Fruit fly (Drosophila melanogaster) whole organism, embryonic: ENCODE data around the gene CG6972.

Experiments
- Abd-B ChIP-seq: fragments of 200-800 bp; sonication (Bioruptor generic); optimal IDR thresholded peaks from 2 replicates; lab custom pipeline; 2018; ENCODE audit warnings: missing biosample characterization, mild to moderate bottlenecking, missing genetic modification characterization, moderate library complexity
- Adf1 ChIP-seq: fragments of 200-800 bp; sonication (Bioruptor generic); IDR thresholded peaks from 2 replicates; pipeline ENCODE4 v1.3.6; 2022; ENCODE audit warnings: missing biosample characterization, missing genetic modification characterization
- CG10209 ChIP-seq: fragments of 200-800 bp; sonication (Bioruptor generic); optimal IDR thresholded peaks from 3 replicates; lab custom pipeline; 2017; ENCODE audit warnings: missing biosample characterization, mild to moderate bottlenecking, missing genetic modification characterization, missing genetic modification reagents
- CG1024 ChIP-seq: fragments of 200-800 bp; sonication (Bioruptor generic); IDR thresholded peaks from 2 replicates; pipeline ENCODE4 v1.3.6; 2022; ENCODE audit warnings: missing biosample characterization, missing genetic modification characterization
- CG10431 ChIP-seq: fragments of 200-800 bp; sonication (Bioruptor generic); optimal IDR thresholded peaks from 3 replicates; lab custom pipeline; 2018; ENCODE audit warnings: missing biosample characterization, mild to moderate bottlenecking, missing genetic modification characterization
- CG13287 ChIP-seq: fragments of 200-800 bp; sonication (Bioruptor generic); IDR thresholded peaks from 2 replicates; pipeline ENCODE4 v1.3.6; 2022; ENCODE audit warnings: missing biosample characterization, missing genetic modification characterization; ENCODE audit not compliant: partially characterized antibody
- CG14441 ChIP-seq: fragments of 200-800 bp; sonication (Bioruptor generic); IDR thresholded peaks from 2 replicates; pipeline ENCODE4 v1.3.6; 2022; ENCODE audit warnings: missing biosample characterization, missing genetic modification characterization
- CG14965 ChIP-seq: fragments of 200-800 bp; sonication (Bioruptor generic); optimal IDR thresholded peaks from 2 replicates; lab custom pipeline; 2016; ENCODE audit warnings: missing biosample characterization, missing genetic modification characterization, borderline replicate concordance
- CG16863 ChIP-seq: fragments of 200-800 bp; sonication (Bioruptor generic); optimal IDR thresholded peaks from 3 replicates; lab custom pipeline; 2016; ENCODE audit warnings: missing biosample characterization, missing genetic modification characterization
- CG18476 ChIP-seq: fragments of 200-800 bp; sonication (Bioruptor generic); optimal IDR thresholded peaks from 2 replicates; lab custom pipeline; 2016; ENCODE audit warnings: missing biosample characterization, mild to moderate bottlenecking, missing genetic modification characterization
- CG2875 ChIP-seq: fragments of 200-800 bp; sonication (Bioruptor generic); optimal IDR thresholded peaks from 2 replicates; lab custom pipeline; 2017; ENCODE audit warnings: missing biosample characterization, mild to moderate bottlenecking, missing genetic modification characterization, missing genetic modification reagents
- CG33557 ChIP-seq: fragments of 200-800 bp; sonication (Bioruptor generic); optimal IDR thresholded peaks from 2 replicates; lab custom pipeline; 2019; ENCODE audit warnings: missing biosample characterization, mild to moderate bottlenecking, missing genetic modification characterization, moderate library complexity
- CG3995 ChIP-seq: fragments of 200-800 bp; sonication (Bioruptor generic); optimal IDR thresholded peaks from 3 replicates; lab custom pipeline; 2016; ENCODE audit warnings: missing biosample characterization, missing genetic modification characterization
- CG4820 ChIP-seq: fragments of 200-800 bp; sonication (Bioruptor generic); optimal IDR thresholded peaks from 3 replicates; lab custom pipeline; 2016; ENCODE audit warnings: missing biosample characterization, missing genetic modification characterization
- CG6791 ChIP-seq: fragments of 200-800 bp; sonication (Bioruptor generic); IDR thresholded peaks from 3 replicates; pipeline ENCODE4 v1.3.6; 2022; ENCODE audit warnings: missing biosample characterization, missing genetic modification characterization; ENCODE audit not compliant: partially characterized antibody
- CG7271 ChIP-seq: fragments of 200-800 bp; sonication (Bioruptor generic); optimal IDR thresholded peaks from 2 replicates; lab custom pipeline; 2018; ENCODE audit warnings: missing biosample characterization, mild to moderate bottlenecking, missing genetic modification characterization, moderate library complexity
- CG9437 ChIP-seq: fragments of 200-800 bp; sonication (Bioruptor generic); optimal IDR thresholded peaks from 2 replicates; lab custom pipeline; 2018; ENCODE audit warnings: missing biosample characterization, mild to moderate bottlenecking, missing genetic modification characterization
- CTCF ChIP-seq: fragments of 200-800 bp; sonication (Bioruptor generic); optimal IDR thresholded peaks from 2 replicates; lab custom pipeline; 2017; ENCODE audit warnings: missing biosample characterization, mild to moderate bottlenecking, missing genetic modification characterization, moderate library complexity
- Dad ChIP-seq: fragments of 200-800 bp; sonication (Bioruptor generic); optimal IDR thresholded peaks from 3 replicates; lab custom pipeline; 2016; ENCODE audit warnings: missing biosample characterization, missing genetic modification characterization
- Dip2 ChIP-seq: fragments of 200-800 bp; sonication (Bioruptor generic); IDR thresholded peaks from 2 replicates; pipeline ENCODE4 v1.3.6; 2022; ENCODE audit warnings: missing biosample characterization, missing genetic modification characterization
- Dll ChIP-seq: fragments of 200-800 bp; sonication (Bioruptor generic); IDR thresholded peaks from 4 replicates; pipeline ENCODE4 v1.3.6; 2022; ENCODE audit warnings: missing biosample characterization, missing genetic modification characterization; ENCODE audit not compliant: partially characterized antibody
- Dref ChIP-seq: fragments of 200-800 bp; sonication (Bioruptor generic); IDR thresholded peaks from 2 replicates; pipeline ENCODE4 v1.3.6; 2022; ENCODE audit warnings: missing biosample characterization, missing genetic modification characterization
- ERR ChIP-seq: fragments of 200-800 bp; sonication (Bioruptor generic); optimal IDR thresholded peaks from 2 replicates; lab custom pipeline; 2016; ENCODE audit warnings: missing biosample characterization, missing genetic modification characterization
- Fer1 ChIP-seq: fragments of 200-800 bp; sonication (Bioruptor generic); optimal IDR thresholded peaks from 2 replicates; lab custom pipeline; 2017; ENCODE audit warnings: missing biosample characterization, mild to moderate bottlenecking, missing genetic modification characterization
- HHEX ChIP-seq: fragments of 200-800 bp; sonication (Bioruptor generic); optimal IDR thresholded peaks from 3 replicates; lab custom pipeline; 2017; ENCODE audit warnings: missing biosample characterization, mild to moderate bottlenecking, missing genetic modification characterization, missing genetic modification reagents
- Myb ChIP-seq: fragments of 200-800 bp; sonication (Bioruptor generic); optimal IDR thresholded peaks from 2 replicates; lab custom pipeline; 2016; ENCODE audit warnings: missing biosample characterization, missing genetic modification characterization
- NK7.1 ChIP-seq: fragments of 200-800 bp; sonication (Bioruptor generic); optimal IDR thresholded peaks from 3 replicates; lab custom pipeline; 2016; ENCODE audit warnings: missing biosample characterization, missing genetic modification characterization
- Nf-YC ChIP-seq: fragments of 200-800 bp; optimal IDR thresholded peaks from 3 replicates; lab custom pipeline; 2019; ENCODE audit warnings: missing biosample characterization, mild to moderate bottlenecking, missing genetic modification characterization, moderate library complexity
- Scr ChIP-seq: fragments of 200-800 bp; sonication (Bioruptor generic); IDR thresholded peaks from 2 replicates; pipeline ENCODE4 v1.3.6; 2022; ENCODE audit warnings: missing biosample characterization, missing genetic modification characterization; ENCODE audit not compliant: partially characterized antibody
- Sry-β ChIP-seq: fragments of 200-800 bp; sonication (Bioruptor generic); optimal IDR thresholded peaks from 2 replicates; lab custom pipeline; 2018; ENCODE audit warnings: missing biosample characterization, mild to moderate bottlenecking, missing genetic modification characterization, moderate library complexity
- TFAM ChIP-seq: fragments of 200-800 bp; sonication (Bioruptor generic); optimal IDR thresholded peaks from 2 replicates; lab custom pipeline; 2017; ENCODE audit warnings: missing biosample characterization, missing genetic modification characterization, inconsistent platforms
- ab ChIP-seq: fragments of 200-800 bp; sonication (Bioruptor generic); optimal IDR thresholded peaks from 2 replicates; lab custom pipeline; 2016; ENCODE audit warnings: missing biosample characterization, missing genetic modification characterization
- abd-A ChIP-seq: fragments of 200-800 bp; sonication (Bioruptor generic); optimal IDR thresholded peaks from 3 replicates; lab custom pipeline; 2019; ENCODE audit warnings: missing biosample characterization, mild to moderate bottlenecking, missing genetic modification characterization, moderate library complexity
- aop ChIP-seq: fragments of 200-800 bp; sonication (Bioruptor generic); IDR thresholded peaks from 2 replicates; pipeline ENCODE4 v1.3.6; 2022; ENCODE audit warnings: missing biosample characterization, missing genetic modification characterization
- az2 ChIP-seq: fragments of 200-800 bp; sonication (Bioruptor generic); optimal IDR thresholded peaks from 3 replicates; lab custom pipeline; 2016; ENCODE audit warnings: missing biosample characterization, missing genetic modification characterization
- bcd ChIP-seq: fragments of 200-800 bp; sonication (Bioruptor generic); optimal IDR thresholded peaks from 2 replicates; lab custom pipeline; 2017; ENCODE audit warnings: missing biosample characterization, mild to moderate bottlenecking, missing genetic modification characterization
- bsh ChIP-seq, 2 experiments: fragments of 200-800 bp; sonication (Bioruptor generic); optimal IDR thresholded peaks; 2 replicates each; lab custom pipeline; 2017 to 2018; ENCODE audit warnings: mild to moderate bottlenecking in 2 of 2, missing biosample characterization in 2 of 2, missing genetic modification characterization in 2 of 2, moderate library complexity in 1 of 2
- btn ChIP-seq: fragments of 200-800 bp; sonication (Bioruptor generic); optimal IDR thresholded peaks from 2 replicates; lab custom pipeline; 2016; ENCODE audit warnings: missing biosample characterization, missing genetic modification characterization
- chif ChIP-seq, 2 experiments: fragments of 200-800 bp; sonication (Bioruptor generic); optimal IDR thresholded peaks; 3 replicates each; lab custom pipeline; 2016; ENCODE audit warnings: missing biosample characterization in 2 of 2, missing genetic modification characterization in 2 of 2
- dan ChIP-seq: fragments of 200-800 bp; sonication (Bioruptor generic); IDR thresholded peaks from 2 replicates; pipeline ENCODE4 v1.3.6; 2022; ENCODE audit warnings: missing biosample characterization, missing genetic modification characterization
- fd96Cb ChIP-seq: fragments of 200-800 bp; sonication (Bioruptor generic); optimal IDR thresholded peaks from 2 replicates; lab custom pipeline; 2018; ENCODE audit warnings: missing biosample characterization, mild to moderate bottlenecking, missing genetic modification characterization, moderate library complexity
- gsb ChIP-seq: fragments of 200-800 bp; sonication (Bioruptor generic); IDR thresholded peaks from 2 replicates; pipeline ENCODE4 v1.3.6; 2022; ENCODE audit warnings: missing biosample characterization, missing genetic modification characterization
- ham ChIP-seq: fragments of 200-800 bp; sonication (Bioruptor generic); IDR thresholded peaks from 2 replicates; pipeline ENCODE4 v1.3.6; 2022; ENCODE audit warnings: missing biosample characterization, missing genetic modification characterization
- hth ChIP-seq: fragments of >200 bp; optimal IDR thresholded peaks from 2 replicates; lab custom pipeline; 2017; ENCODE audit warnings: inconsistent platforms
- klu ChIP-seq: fragments of 200-800 bp; sonication (Bioruptor generic); IDR thresholded peaks from 2 replicates; pipeline ENCODE4 v1.3.6; 2022; ENCODE audit warnings: missing biosample characterization, missing genetic modification characterization
- lov ChIP-seq, 2 experiments: fragments of 200-800 bp in 1 of 2; fragments of >200 bp in 1 of 2; sonication (Bioruptor generic) in 1 of 2; IDR thresholded peaks in 1 of 2; optimal IDR thresholded peaks in 1 of 2; 2 replicates in 1 of 2; 3 replicates in 1 of 2; pipeline versions ENCODE4 v1.3.6 to Lab custom; 2017 to 2022; ENCODE audit warnings: missing biosample characterization in 1 of 2, missing genetic modification characterization in 1 of 2
- pfk ChIP-seq: fragments of 200-800 bp; sonication (Bioruptor generic); optimal IDR thresholded peaks from 2 replicates; lab custom pipeline; 2018; ENCODE audit warnings: missing biosample characterization, mild to moderate bottlenecking, missing genetic modification characterization, moderate library complexity
- ranshi ChIP-seq: fragments of 200-800 bp; sonication (Bioruptor generic); IDR thresholded peaks from 2 replicates; pipeline ENCODE4 v1.3.6; 2022; ENCODE audit warnings: missing biosample characterization, missing genetic modification characterization
- stc ChIP-seq: fragments of 200-800 bp; sonication (Bioruptor generic); IDR thresholded peaks from 2 replicates; pipeline ENCODE4 v1.3.6; 2022; ENCODE audit warnings: missing biosample characterization, missing genetic modification characterization
- tup ChIP-seq: fragments of 200-800 bp; sonication (Bioruptor generic); optimal IDR thresholded peaks from 2 replicates; lab custom pipeline; 2016; ENCODE audit warnings: missing biosample characterization, mild to moderate bottlenecking, missing genetic modification characterization, moderate library complexity
- twi ChIP-seq: fragments of 200-800 bp; optimal IDR thresholded peaks from 2 replicates; lab custom pipeline; 2019; ENCODE audit warnings: missing biosample characterization, mild to moderate bottlenecking, missing genetic modification characterization, moderate library complexity
- vnd ChIP-seq: fragments of 200-800 bp; sonication (Bioruptor generic); IDR thresholded peaks from 3 replicates; pipeline ENCODE4 v1.3.6; 2022; ENCODE audit warnings: missing biosample characterization, missing genetic modification characterization; ENCODE audit not compliant: partially characterized antibody
- z ChIP-seq: fragments of 200-800 bp; sonication (Bioruptor generic); IDR thresholded peaks from 3 replicates; pipeline ENCODE4 v1.3.6; 2022; ENCODE audit warnings: missing biosample characterization, missing genetic modification characterization

CG6972 gene

DNA sequence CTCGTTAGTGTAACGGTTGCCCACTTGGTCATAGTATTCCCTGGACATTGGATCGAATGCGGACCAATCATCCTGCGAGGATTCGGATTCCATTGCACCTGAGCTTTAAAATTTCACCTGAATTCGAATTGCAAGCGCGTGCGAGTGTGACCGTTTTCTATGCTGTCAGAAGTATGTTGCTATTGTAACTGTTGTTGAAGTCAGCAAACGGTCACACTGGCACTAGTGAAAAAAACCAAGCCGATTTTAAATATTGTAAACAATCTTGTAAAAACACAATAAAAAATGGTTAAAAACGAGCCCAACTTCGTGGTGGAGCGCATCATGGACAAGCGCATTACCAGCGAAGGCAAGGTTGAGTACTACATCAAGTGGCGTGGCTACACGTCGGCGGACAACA is 43.6 kb downstream of the CG6972 start, which contains the start of the genes vret and HP1c (continued):
- no peak for TF ChIP-seq Nf-YC (tag; lab: Kevin White, UChicago)
- no peak for TF ChIP-seq pfk (GFP tag; lab: Kevin White, UChicago)
- TF ChIP-seq CG14965 (GFP tag; lab: Kevin White, UChicago) = no peak
- no peak for TF ChIP-seq abd-A (tag; lab: Kevin White, UChicago)
- no peak for TF ChIP-seq vnd
- TF ChIP-seq Dll = no peak
- TF ChIP-seq CG16863 = no peak
- TF ChIP-seq NK7.1 = no peak
- TF ChIP-seq bsh (GFP tag; optimal IDR thresholded peaks at IDR 0.05; lab: Kevin White, UChicago) = no peak
- TF ChIP-seq tup (GFP tag; lab: Kevin White, UChicago) = no peak
- no peak for TF ChIP-seq CG4820 (GFP tag; lab: Kevin White, UChicago)
- TF ChIP-seq CG9437 (GFP tag; lab: Kevin White, UChicago) = no peak
- TF ChIP-seq gsb = no peak
- TF ChIP-seq btn (GFP tag; lab: Kevin White, UChicago) = no peak
- TF ChIP-seq CG10209 (GFP tag; lab: Kevin White, UChicago) = no peak
- TF ChIP-seq CG6791 (GFP tag; lab: Robert Waterston, UW) = peak; percentile 42; the same call in 1 of the 3 replicates
- no peak for TF ChIP-seq Sry-β (GFP tag; lab: Kevin White, UChicago)
- TF ChIP-seq bcd = no peak
- TF ChIP-seq Dip2 = no peak
- peak; percentile 42 for TF ChIP-seq CTCF (GFP tag; lab: Kevin White, UChicago)
- TF ChIP-seq az2 (GFP tag; lab: Kevin White, UChicago) = no peak
- TF ChIP-seq HHEX (GFP tag; lab: Kevin White, UChicago) = no peak
- no peak for TF ChIP-seq hth (lab: Kevin White, UChicago)
- peak; percentile 36; the same call in 1 of the 2 replicates for TF ChIP-seq Dref
- TF ChIP-seq CG14441 (GFP tag; lab: Robert Waterston, UW) = no peak
- no peak for TF ChIP-seq Fer1 (GFP tag; lab: Kevin White, UChicago)
- no peak for TF ChIP-seq ERR
- no peak for TF ChIP-seq lov (optimal IDR thresholded peaks at IDR 0.05; lab: Kevin White, UChicago)
- TF ChIP-seq lov (GFP tag; IDR thresholded peaks at IDR 0.05; lab: Robert Waterston, UW) = no peak
- TF ChIP-seq chif (GFP tag; optimal IDR thresholded peaks at IDR 0.05; lab: Kevin White, UChicago) = no peak
- TF ChIP-seq CG3995 = peak; percentile 47
- TF ChIP-seq CG7271 (tag; lab: Kevin White, UChicago) = no peak
- no peak for TF ChIP-seq CG2875
- no peak for TF ChIP-seq TFAM (GFP tag; lab: Kevin White, UChicago)
- TF ChIP-seq aop (GFP tag; lab: Robert Waterston, UW) = no peak
- no peak for TF ChIP-seq CG18476 (GFP tag; lab: Kevin White, UChicago)
- TF ChIP-seq fd96Cb (tag; lab: Kevin White, UChicago) = no peak
- TF ChIP-seq Abd-B (GFP tag; lab: Kevin White, UChicago) = no peak
- TF ChIP-seq CG10431 (GFP tag; lab: Kevin White, UChicago) = no peak
- no peak for TF ChIP-seq Dad (GFP tag; lab: Kevin White, UChicago)
- peak; percentile 56; the same call in 1 of the 2 replicates for TF ChIP-seq CG13287 (GFP tag; lab: Robert Waterston, UW)

DNA sequence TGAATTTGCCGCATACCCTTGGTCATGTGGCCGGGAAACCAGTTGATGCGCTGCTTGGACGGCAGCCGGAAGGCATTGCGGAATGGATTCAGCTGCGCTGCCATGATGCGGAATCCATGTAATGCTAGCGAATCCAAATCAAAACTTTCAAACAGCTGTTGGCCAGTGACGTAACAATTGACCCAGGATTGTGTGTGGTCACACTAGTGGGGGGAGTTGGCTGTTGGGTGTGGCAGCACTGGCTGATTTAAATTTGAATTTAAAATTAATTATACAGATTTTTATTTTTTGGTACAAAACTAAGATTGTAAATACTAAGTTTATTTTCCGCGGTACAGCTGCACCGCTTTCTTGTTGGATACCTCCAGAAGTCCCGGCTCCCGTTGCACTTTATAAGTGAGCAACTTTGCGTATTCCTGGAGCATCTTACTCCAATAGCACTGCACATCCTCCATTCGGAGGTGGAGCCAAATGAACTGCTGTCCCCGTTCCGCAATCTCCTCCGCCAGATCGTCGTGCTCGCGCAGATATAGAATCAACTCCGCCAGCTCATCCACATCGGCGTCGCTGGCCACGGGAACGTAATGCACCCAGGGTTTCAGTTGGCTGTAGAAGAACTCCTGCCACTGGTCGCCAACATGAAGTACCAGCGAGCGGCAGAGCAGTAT is 45.8 kb downstream of the CG6972 start, which contains the start of gene CG17141:
Gene CG17141, minus strand, starts transcription at position 177 of the 668 bp plus-strand sequence.
- TF ChIP-seq Scr = peak; percentile 31; the same call in 1 of the 2 replicates
- TF ChIP-seq ham = no peak
- TF ChIP-seq Myb (GFP tag; lab: Kevin White, UChicago) = peak; percentile 87
- TF ChIP-seq Adf1 (GFP tag; lab: Robert Waterston, UW) = no peak
- TF ChIP-seq dan (GFP tag; lab: Robert Waterston, UW) = no peak
- TF ChIP-seq CG33557 (GFP tag; lab: Kevin White, UChicago) = no peak
- TF ChIP-seq z = no peak
- no peak for TF ChIP-seq ab (GFP tag; lab: Kevin White, UChicago)
- TF ChIP-seq CG1024 (GFP tag; lab: Robert Waterston, UW) = no peak
- TF ChIP-seq stc (GFP tag; lab: Robert Waterston, UW) = no peak
- TF ChIP-seq twi (tag; lab: Kevin White, UChicago) = no peak
- no peak for TF ChIP-seq ranshi (GFP tag; lab: Robert Waterston, UW)
- no peak for TF ChIP-seq klu (GFP tag; lab: Robert Waterston, UW)
